Worm (Caenorhabditis elegans): ENCODE measurements around the gene ckb-2.

DNA sequence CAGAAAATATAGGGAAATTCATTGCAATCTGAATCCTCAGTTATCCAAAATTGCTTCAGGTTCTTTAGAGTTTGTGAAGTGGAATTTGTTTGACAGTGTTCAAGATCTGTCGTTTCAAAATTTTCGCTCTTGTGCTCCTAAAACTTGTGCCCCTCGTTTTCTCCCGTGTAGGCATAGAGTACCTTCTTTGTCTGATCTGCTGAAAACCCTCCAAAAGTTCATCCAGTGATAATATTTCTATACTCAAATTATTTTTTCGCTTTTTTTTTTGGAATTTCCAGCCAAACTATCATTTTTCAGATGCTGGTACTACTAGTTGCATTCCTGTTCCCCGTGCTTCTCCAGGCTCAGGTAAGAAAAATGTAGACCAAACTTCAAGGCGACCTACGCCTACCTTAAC is 26.7 kb downstream of the ckb-2 start, which contains the start of gene R07E5.4:
- no peak for TF ChIP-seq ref-1 (GFP tag; conservative IDR thresholded peaks at IDR 0.05)
- no peak for TF ChIP-seq ztf-23 (GFP tag; IDR thresholded peaks at IDR 0.05)
- no peak for TF ChIP-seq flt-1 (GFP tag; IDR thresholded peaks at IDR 0.05)
- TF ChIP-seq med-1 (GFP tag; optimal IDR thresholded peaks at IDR 0.05; ENCODE audit: insufficient read depth): no peak
- TF ChIP-seq tab-1 (GFP tag; IDR thresholded peaks at IDR 0.05): no peak
- no peak for TF ChIP-seq cog-1 (tag; optimal IDR thresholded peaks at IDR 0.05)
